Fruit fly (Drosophila melanogaster) whole organism, adult: ENCODE results near the gene Swip-1.

Experiments
- CG33017 ChIP-seq: fragments of 200-800 bp; sonication (Bioruptor generic); optimal IDR thresholded peaks from 2 replicates; lab custom pipeline; 2018; ENCODE audit warnings: missing biosample characterization, mild to moderate bottlenecking, missing genetic modification characterization, moderate library complexity
- CG5204 ChIP-seq: fragments of 200-800 bp; sonication (Bioruptor generic); optimal IDR thresholded peaks from 2 replicates; lab custom pipeline; 2016; ENCODE audit warnings: missing biosample characterization, missing genetic modification characterization
- Hr96 ChIP-seq: fragments of 200-800 bp; sonication (Bioruptor generic); optimal IDR thresholded peaks from 2 replicates; lab custom pipeline; 2016; ENCODE audit warnings: missing biosample characterization, missing genetic modification characterization
- Mnt ChIP-seq: fragments of 200-800 bp; sonication (Bioruptor generic); optimal IDR thresholded peaks from 2 replicates; lab custom pipeline; 2016; ENCODE audit warnings: missing biosample characterization, mild to moderate bottlenecking, missing genetic modification characterization
- bab1 ChIP-seq: fragments of 200-800 bp; sonication (Bioruptor generic); optimal IDR thresholded peaks from 3 replicates; lab custom pipeline; 2019; ENCODE audit warnings: missing biosample characterization, mild to moderate bottlenecking, missing genetic modification characterization, moderate library complexity
- kay ChIP-seq: fragments of 200-800 bp; sonication (Bioruptor generic); peaks from one replicate; lab custom pipeline; 2016; ENCODE audit warnings: missing biosample characterization, missing genetic modification characterization, borderline replicate concordance

DNA sequence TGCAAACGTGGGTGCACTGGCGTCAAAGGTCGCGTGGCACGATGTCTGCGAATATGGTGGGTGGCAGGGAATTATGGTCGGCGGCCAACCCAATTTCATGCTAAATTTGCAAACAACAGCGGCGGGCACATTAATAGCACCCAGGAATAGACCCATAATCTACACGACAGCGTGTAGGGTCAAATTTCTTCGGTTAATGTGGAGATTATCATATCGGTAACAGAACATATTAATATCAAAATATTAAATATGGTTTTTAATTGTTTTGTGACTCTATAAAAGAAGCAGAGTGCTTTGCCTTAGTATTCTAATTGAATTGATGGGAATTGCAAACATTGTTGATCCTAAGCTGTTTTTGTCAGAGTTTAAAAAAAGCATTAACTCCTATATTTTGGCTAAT is 8.2 kb downstream of the Swip-1 start:
- no peak for TF ChIP-seq CG33017 (tag; lab: Kevin White, UChicago)
- TF ChIP-seq kay (GFP tag; lab: Kevin White, UChicago), result no peak
- no peak for TF ChIP-seq bab1 (GFP tag; lab: Kevin White, UChicago)
- no peak for TF ChIP-seq Hr96 (GFP tag; lab: Kevin White, UChicago)
- TF ChIP-seq CG5204 (GFP tag; lab: Kevin White, UChicago), result no peak
- TF ChIP-seq Mnt (GFP tag; lab: Kevin White, UChicago), result no peak
